Fruit fly (Drosophila melanogaster) whole organism, embryonic: ENCODE measurements around the gene MESR3.

Experiments
- Abd-B ChIP-seq: fragments of 200-800 bp; sonication (Bioruptor generic); optimal IDR thresholded peaks from 2 replicates; lab custom pipeline; 2018; ENCODE audit warnings: missing biosample characterization, mild to moderate bottlenecking, missing genetic modification characterization, moderate library complexity
- Antp ChIP-seq: fragments of 200-800 bp; sonication (Bioruptor generic); optimal IDR thresholded peaks from 3 replicates; lab custom pipeline; 2016; ENCODE audit warnings: missing biosample characterization, missing genetic modification characterization
- Awh ChIP-seq: fragments of 200-800 bp; sonication (Bioruptor generic); IDR thresholded peaks from 2 replicates; pipeline ENCODE4, ENCODE4 v1.3.6; 2022; ENCODE audit warnings: missing biosample characterization, missing genetic modification characterization
- BtbVII ChIP-seq: fragments of 200-800 bp; sonication (Bioruptor generic); optimal IDR thresholded peaks from 3 replicates; lab custom pipeline; 2017; ENCODE audit warnings: missing biosample characterization, mild to moderate bottlenecking, missing genetic modification characterization
- CG10209 ChIP-seq: fragments of 200-800 bp; sonication (Bioruptor generic); optimal IDR thresholded peaks from 3 replicates; lab custom pipeline; 2017; ENCODE audit warnings: missing biosample characterization, mild to moderate bottlenecking, missing genetic modification characterization, missing genetic modification reagents
- CG10366 ChIP-seq: fragments of 200-800 bp; sonication (Bioruptor generic); IDR thresholded peaks from 2 replicates; pipeline ENCODE4 v1.3.6; 2022; ENCODE audit warnings: missing biosample characterization, missing genetic modification characterization
- CG11093 ChIP-seq: fragments of 200-800 bp; sonication (Bioruptor generic); IDR thresholded peaks from 3 replicates; pipeline ENCODE4 v1.3.6; 2022; ENCODE audit warnings: missing biosample characterization, missing genetic modification characterization
- CG11398 ChIP-seq: fragments of 200-800 bp; sonication (Bioruptor generic); optimal IDR thresholded peaks from 2 replicates; lab custom pipeline; 2016; ENCODE audit warnings: missing biosample characterization, missing genetic modification characterization
- CG12104 ChIP-seq: fragments of 200-800 bp; sonication (Bioruptor generic); optimal IDR thresholded peaks from 3 replicates; lab custom pipeline; 2016; ENCODE audit warnings: missing biosample characterization, missing genetic modification characterization
- CG12659 ChIP-seq: fragments of 200-800 bp; sonication (Bioruptor generic); optimal IDR thresholded peaks from 3 replicates; lab custom pipeline; 2017; ENCODE audit warnings: mild to moderate bottlenecking, missing biosample characterization, missing genetic modification reagents, missing genetic modification characterization
- CG2678 ChIP-seq: fragments of 200-800 bp; sonication (Bioruptor generic); optimal IDR thresholded peaks from 3 replicates; lab custom pipeline; 2019; ENCODE audit warnings: missing biosample characterization, mild to moderate bottlenecking, missing genetic modification characterization, moderate library complexity
- CG3163 ChIP-seq: fragments of 200-800 bp; sonication (Bioruptor generic); optimal IDR thresholded peaks from 3 replicates; lab custom pipeline; 2016; ENCODE audit warnings: missing biosample characterization, missing genetic modification characterization
- CG34224 ChIP-seq: fragments of 200-800 bp; sonication (Bioruptor generic); IDR thresholded peaks from 3 replicates; pipeline ENCODE4 v1.3.6; 2022; ENCODE audit warnings: missing biosample characterization, missing genetic modification characterization; ENCODE audit not compliant: partially characterized antibody
- CG34376 ChIP-seq: fragments of 200-800 bp; sonication (Bioruptor generic); optimal IDR thresholded peaks from 2 replicates; lab custom pipeline; 2018; ENCODE audit warnings: missing biosample characterization, mild to moderate bottlenecking, missing genetic modification characterization
- CG4424 ChIP-seq: fragments of 200-800 bp; sonication (Bioruptor generic); optimal IDR thresholded peaks from 3 replicates; lab custom pipeline; 2016; ENCODE audit warnings: missing biosample characterization, missing genetic modification characterization
- CG6175 ChIP-seq: fragments of 200-800 bp; sonication (Bioruptor generic); IDR thresholded peaks from 3 replicates; pipeline ENCODE4 v1.3.6; 2022; ENCODE audit warnings: missing biosample characterization, missing genetic modification characterization
- CG6272 ChIP-seq: fragments of 200-800 bp; sonication (Bioruptor generic); IDR thresholded peaks from 2 replicates; pipeline ENCODE4 v1.3.6; 2022; ENCODE audit warnings: missing biosample characterization, missing genetic modification characterization
- CG8281 ChIP-seq: fragments of 200-800 bp; sonication (Bioruptor generic); optimal IDR thresholded peaks from 2 replicates; lab custom pipeline; 2018; ENCODE audit warnings: missing biosample characterization, mild to moderate bottlenecking, missing genetic modification characterization, moderate library complexity
- CG8924 ChIP-seq: fragments of 200-800 bp; optimal IDR thresholded peaks from 3 replicates; lab custom pipeline; 2019; ENCODE audit warnings: missing biosample characterization, mild to moderate bottlenecking, missing genetic modification characterization, moderate library complexity
- CG9876 ChIP-seq: fragments of 200-800 bp; sonication (Bioruptor generic); optimal IDR thresholded peaks from 2 replicates; lab custom pipeline; 2016; ENCODE audit warnings: missing biosample characterization, missing genetic modification characterization
- D19B ChIP-seq: fragments of 200-800 bp; sonication (Bioruptor generic); optimal IDR thresholded peaks from 2 replicates; lab custom pipeline; 2017; ENCODE audit warnings: missing biosample characterization, mild to moderate bottlenecking, missing genetic modification characterization
- Dp ChIP-seq: fragments of 200-800 bp; sonication (Bioruptor generic); optimal IDR thresholded peaks from 2 replicates; lab custom pipeline; 2018; ENCODE audit warnings: missing biosample characterization, mild to moderate bottlenecking, missing genetic modification characterization, moderate library complexity
- Ets65A ChIP-seq: fragments of 200-800 bp; sonication (Bioruptor generic); peaks from one replicate; lab custom pipeline; 2016; ENCODE audit warnings: missing biosample characterization, missing genetic modification characterization
- H2.0 ChIP-seq: fragments of 200-800 bp; sonication (Bioruptor generic); IDR thresholded peaks from 2 replicates; pipeline ENCODE4 v1.3.6; 2022; ENCODE audit warnings: missing biosample characterization, missing genetic modification characterization
- Hmx ChIP-seq: fragments of 200-800 bp; sonication (Bioruptor generic); optimal IDR thresholded peaks from 2 replicates; lab custom pipeline; 2016; ENCODE audit warnings: missing biosample characterization, missing genetic modification characterization
- Hr3 ChIP-seq: fragments of 200-800 bp; sonication (Bioruptor generic); optimal IDR thresholded peaks from 3 replicates; lab custom pipeline; 2016; ENCODE audit warnings: missing biosample characterization, missing genetic modification characterization
- Lhr ChIP-seq: fragments of 200-800 bp; sonication (Bioruptor generic); optimal IDR thresholded peaks from 3 replicates; lab custom pipeline; 2017; ENCODE audit warnings: mild to moderate bottlenecking, missing biosample characterization, missing genetic modification reagents, missing genetic modification characterization
- Mad ChIP-seq: fragments of 200-800 bp; sonication (Bioruptor generic); optimal IDR thresholded peaks from 2 replicates; lab custom pipeline; 2016; ENCODE audit warnings: missing biosample characterization, missing genetic modification characterization
- PHDP ChIP-seq: fragments of 200-800 bp; sonication (Bioruptor generic); optimal IDR thresholded peaks from 3 replicates; lab custom pipeline; 2018; ENCODE audit warnings: missing biosample characterization, mild to moderate bottlenecking, missing genetic modification characterization, moderate library complexity
- Tbp ChIP-seq: fragments of >200 bp; optimal IDR thresholded peaks from 2 replicates; lab custom pipeline; 2018; ENCODE audit warnings: missing biosample characterization, missing genetic modification characterization
- abd-A ChIP-seq: fragments of 200-800 bp; sonication (Bioruptor generic); optimal IDR thresholded peaks from 3 replicates; lab custom pipeline; 2019; ENCODE audit warnings: missing biosample characterization, mild to moderate bottlenecking, missing genetic modification characterization, moderate library complexity
- cato ChIP-seq: fragments of 200-800 bp; sonication (Bioruptor generic); optimal IDR thresholded peaks from 2 replicates; lab custom pipeline; 2016; ENCODE audit warnings: missing biosample characterization, missing genetic modification characterization, borderline replicate concordance
- caup ChIP-seq: fragments of 200-800 bp; sonication (Bioruptor generic); optimal IDR thresholded peaks from 3 replicates; lab custom pipeline; 2017; ENCODE audit warnings: missing biosample characterization, mild to moderate bottlenecking, missing genetic modification characterization, moderate library complexity; ENCODE audit not compliant: severe bottlenecking
- chn ChIP-seq: fragments of 200-800 bp; sonication (Bioruptor generic); optimal IDR thresholded peaks from 2 replicates; lab custom pipeline; 2016; ENCODE audit warnings: missing biosample characterization, missing genetic modification characterization
- dm ChIP-seq: fragments of 200-800 bp; sonication (Bioruptor generic); optimal IDR thresholded peaks from 3 replicates; lab custom pipeline; 2016; ENCODE audit warnings: missing biosample characterization, missing genetic modification characterization
- dmrt11E ChIP-seq: fragments of 200-800 bp; sonication (Bioruptor generic); optimal IDR thresholded peaks from 3 replicates; lab custom pipeline; 2018; ENCODE audit warnings: missing biosample characterization, mild to moderate bottlenecking, missing genetic modification characterization, moderate library complexity
- ftz-f1 ChIP-seq: fragments of 200-800 bp; sonication (Bioruptor generic); optimal IDR thresholded peaks from 2 replicates; lab custom pipeline; 2016; ENCODE audit warnings: missing biosample characterization, missing genetic modification characterization
- gcm ChIP-seq: fragments of 200-800 bp; sonication (Bioruptor generic); optimal IDR thresholded peaks from 2 replicates; lab custom pipeline; 2019; ENCODE audit warnings: missing biosample characterization, mild to moderate bottlenecking, missing genetic modification characterization, moderate library complexity
- gem ChIP-seq: fragments of 200-800 bp; sonication (Bioruptor generic); optimal IDR thresholded peaks from 2 replicates; lab custom pipeline; 2019; ENCODE audit warnings: missing biosample characterization, mild to moderate bottlenecking, missing genetic modification characterization, moderate library complexity
- ind ChIP-seq: fragments of 200-800 bp; sonication (Bioruptor generic); optimal IDR thresholded peaks from 3 replicates; lab custom pipeline; 2016; ENCODE audit warnings: missing biosample characterization, missing genetic modification characterization
- jigr1 ChIP-seq: fragments of 200-800 bp; sonication (Bioruptor generic); IDR thresholded peaks from 3 replicates; pipeline ENCODE4 v1.3.6; 2022; ENCODE audit warnings: missing biosample characterization, missing genetic modification characterization
- lmd ChIP-seq: fragments of 200-800 bp; sonication (Bioruptor generic); IDR thresholded peaks from 2 replicates; pipeline ENCODE4 v1.3.6; 2022; ENCODE audit warnings: missing biosample characterization, missing genetic modification characterization
- mld ChIP-seq: fragments of 200-800 bp; sonication (Bioruptor generic); IDR thresholded peaks from 3 replicates; pipeline ENCODE4 v1.3.6; 2022; ENCODE audit warnings: missing biosample characterization, missing genetic modification characterization; ENCODE audit not compliant: partially characterized antibody
- peb ChIP-seq: fragments of 200-800 bp; sonication (Bioruptor generic); IDR thresholded peaks from 2 replicates; pipeline ENCODE4 v1.3.6; 2022; ENCODE audit warnings: missing biosample characterization, missing genetic modification characterization
- ranshi ChIP-seq: fragments of 200-800 bp; sonication (Bioruptor generic); IDR thresholded peaks from 2 replicates; pipeline ENCODE4 v1.3.6; 2022; ENCODE audit warnings: missing biosample characterization, missing genetic modification characterization
- slou ChIP-seq: fragments of 200-800 bp; sonication (Bioruptor generic); optimal IDR thresholded peaks from 3 replicates; lab custom pipeline; 2016; ENCODE audit warnings: missing biosample characterization, missing genetic modification characterization
- sob ChIP-seq: fragments of 200-800 bp; sonication (Bioruptor generic); IDR thresholded peaks from 2 replicates; pipeline ENCODE4 v1.3.6; 2022; ENCODE audit warnings: missing biosample characterization, missing genetic modification characterization
- sug ChIP-seq: fragments of 200-800 bp; optimal IDR thresholded peaks from 2 replicates; lab custom pipeline; 2019; ENCODE audit warnings: missing biosample characterization, mild to moderate bottlenecking, missing genetic modification characterization, moderate library complexity
- tio ChIP-seq: fragments of 200-800 bp; sonication (Bioruptor generic); optimal IDR thresholded peaks from 2 replicates; lab custom pipeline; 2017; ENCODE audit warnings: missing biosample characterization, missing genetic modification characterization, inconsistent platforms
- trem ChIP-seq: fragments of 200-800 bp; optimal IDR thresholded peaks from 3 replicates; lab custom pipeline; 2019; ENCODE audit warnings: missing biosample characterization, mild to moderate bottlenecking, missing genetic modification characterization, moderate library complexity
- wor ChIP-seq: fragments of 200-800 bp; sonication (Bioruptor generic); IDR thresholded peaks from 2 replicates; pipeline ENCODE4 v1.3.6; 2022; ENCODE audit warnings: missing biosample characterization, missing genetic modification characterization

Gene MESR3

DNA sequence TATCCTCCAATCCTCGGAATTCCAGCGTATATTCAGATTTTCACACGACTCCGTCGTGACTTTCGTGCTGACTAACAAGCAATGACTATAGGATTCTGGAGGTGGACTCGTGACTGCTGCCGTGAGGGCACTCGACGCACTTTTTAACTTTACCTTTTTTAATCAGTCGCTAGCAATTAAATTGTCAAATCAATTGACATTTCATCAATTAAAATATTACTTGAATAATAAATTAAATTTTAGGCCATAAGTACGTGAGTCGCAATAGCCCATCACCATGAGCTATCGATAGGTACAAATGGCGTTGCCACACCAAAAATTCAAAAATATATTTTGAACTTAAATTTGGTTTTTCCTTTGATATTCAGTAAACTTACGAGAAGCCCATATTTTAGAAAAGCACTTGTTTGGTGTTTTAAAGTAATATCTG is 88.6 kb downstream of the MESR3 start, which contains the start of gene Jwa (continued):
- peak; percentile 70; the same call in 2 of the 3 replicates for TF ChIP-seq CG6175 (GFP tag; lab: Robert Waterston, UW)
- peak; percentile 73 for TF ChIP-seq CG12104 (GFP tag; lab: Kevin White, UChicago)
- peak; percentile 83 for TF ChIP-seq Dp
- no peak for TF ChIP-seq Tbp (GFP tag; lab: Kevin White, UChicago)
- peak; percentile 92 for TF ChIP-seq dm (GFP tag; lab: Kevin White, UChicago)
- peak; percentile 21 for TF ChIP-seq CG8281 (tag; lab: Kevin White, UChicago)
- TF ChIP-seq ftz-f1 (GFP tag; lab: Kevin White, UChicago) = peak; percentile 59
- TF ChIP-seq dmrt11E (tag; lab: Kevin White, UChicago) = peak; percentile 96
- peak; percentile 93 for TF ChIP-seq Mad
- peak; percentile 95 for TF ChIP-seq CG10209 (GFP tag; lab: Kevin White, UChicago)
- peak; percentile 94 for TF ChIP-seq Antp (GFP tag; lab: Kevin White, UChicago)
- peak; percentile 78; the same call in 2 of the 3 replicates for TF ChIP-seq CG11093
- TF ChIP-seq mld (GFP tag; lab: Robert Waterston, UW) = peak; percentile 87
- TF ChIP-seq cato (GFP tag; lab: Kevin White, UChicago) = peak; percentile 93
- TF ChIP-seq caup (GFP tag; lab: Kevin White, UChicago) = peak; percentile 91
- TF ChIP-seq ranshi (GFP tag; lab: Robert Waterston, UW) = peak; percentile 91
- TF ChIP-seq Hmx (GFP tag; lab: Kevin White, UChicago) = peak; percentile 81
- TF ChIP-seq gcm = peak; percentile 91
- TF ChIP-seq Awh (GFP tag; lab: Robert Waterston, UW) = peak; percentile 80
- TF ChIP-seq CG9876 = peak; percentile 87
- peak; percentile 95 for TF ChIP-seq PHDP (tag; lab: Kevin White, UChicago)
- TF ChIP-seq CG6272 (GFP tag; lab: Robert Waterston, UW) = peak; percentile 96
- peak; percentile 99 for TF ChIP-seq Ets65A (GFP tag; lab: Kevin White, UChicago)
- peak; percentile 84 for TF ChIP-seq CG4424 (GFP tag; lab: Kevin White, UChicago)
- TF ChIP-seq CG11398 = peak; percentile 79
- peak; percentile 92 for TF ChIP-seq H2.0 (GFP tag; lab: Robert Waterston, UW)
- no peak for TF ChIP-seq abd-A (tag; lab: Kevin White, UChicago)
- peak; percentile 95 for TF ChIP-seq sob (GFP tag; lab: Robert Waterston, UW)
- peak; percentile 98 for TF ChIP-seq Hr3 (GFP tag; lab: Kevin White, UChicago)
- TF ChIP-seq CG2678 (tag; lab: Kevin White, UChicago) = peak; percentile 85
- peak; percentile 88 for TF ChIP-seq jigr1 (GFP tag; lab: Robert Waterston, UW)
- TF ChIP-seq CG8924 = peak; percentile 93
- peak; percentile 94 for TF ChIP-seq Abd-B (GFP tag; lab: Kevin White, UChicago)
- peak; percentile 95 for TF ChIP-seq chn
- peak; percentile 87 for TF ChIP-seq CG34376 (GFP tag; lab: Kevin White, UChicago)
- TF ChIP-seq tio (GFP tag; lab: Kevin White, UChicago) = peak; percentile 95
- peak; percentile 91 for TF ChIP-seq lmd
- TF ChIP-seq trem = peak; percentile 79
- TF ChIP-seq gem (tag; lab: Kevin White, UChicago) = peak; percentile 98
- TF ChIP-seq CG34224 (GFP tag; lab: Robert Waterston, UW) = peak; percentile 100
- TF ChIP-seq sug (tag; lab: Kevin White, UChicago) = peak; percentile 91
- TF ChIP-seq BtbVII = no peak
- peak; percentile 94 for TF ChIP-seq CG12659 (GFP tag; lab: Kevin White, UChicago)
- TF ChIP-seq peb = peak; percentile 89
- TF ChIP-seq wor (GFP tag; lab: Robert Waterston, UW) = peak; percentile 80
- TF ChIP-seq CG3163 = peak; percentile 78
- peak; percentile 80 for TF ChIP-seq Lhr (GFP tag; lab: Kevin White, UChicago)
- TF ChIP-seq D19B (GFP tag; lab: Kevin White, UChicago) = peak; percentile 44
- peak; percentile 93 for TF ChIP-seq slou (GFP tag; lab: Kevin White, UChicago)
- TF ChIP-seq ind (GFP tag; lab: Kevin White, UChicago) = peak; percentile 90
- peak; percentile 89 for TF ChIP-seq CG10366
